Worm (Caenorhabditis elegans): Measurements from ENCODE around the gene fbxb-13.
"Not testable (repeated sequence)": the region's sequence is repeated elsewhere in the genome, so short reads cannot be mapped to it uniquely, and the experiment has no call there.

DNA sequence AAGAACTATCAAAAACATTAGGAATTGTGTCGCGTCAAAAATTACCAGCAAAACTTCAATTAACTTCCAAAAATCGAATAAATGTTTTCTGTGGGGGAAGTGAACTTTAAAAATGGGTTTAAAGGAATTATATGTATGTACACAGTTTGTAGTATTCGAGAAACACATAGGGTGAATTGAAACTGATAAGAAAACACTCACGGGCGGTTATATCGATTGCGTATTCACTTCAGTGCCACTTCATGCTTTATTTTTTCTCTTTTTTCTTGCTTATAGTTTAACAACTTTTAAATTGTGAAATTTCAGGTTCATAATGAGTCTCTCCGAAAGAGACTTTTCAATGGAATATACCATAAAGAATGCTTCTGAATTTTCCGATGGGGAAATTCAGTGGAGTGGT lies 12.8 kb upstream of the fbxb-13 start, which contains the start of gene F36H5.14:
- TF ChIP-seq lin-11 (tag; optimal IDR thresholded peaks at IDR 0.05); fkh-10 (GFP tag; optimal IDR thresholded peaks at IDR 0.05); ceh-22 (tag; optimal IDR thresholded peaks at IDR 0.05); C08G9.2 (tag; optimal IDR thresholded peaks at IDR 0.05); sox-2 (GFP tag; IDR thresholded peaks at IDR 0.05); ttx-3 (tag; optimal IDR thresholded peaks at IDR 0.05); dmd-4 (tag; optimal IDR thresholded peaks at IDR 0.05; ENCODE audit: borderline replicate concordance); nfya-1 (tag; optimal IDR thresholded peaks at IDR 0.05); ceh-45 (GFP tag; IDR thresholded peaks at IDR 0.05): not testable (repeated sequence)

Data from whole organism, late embryonic.